Worm (Caenorhabditis elegans): ENCODE measurements around the gene F40G9.15.

DNA sequence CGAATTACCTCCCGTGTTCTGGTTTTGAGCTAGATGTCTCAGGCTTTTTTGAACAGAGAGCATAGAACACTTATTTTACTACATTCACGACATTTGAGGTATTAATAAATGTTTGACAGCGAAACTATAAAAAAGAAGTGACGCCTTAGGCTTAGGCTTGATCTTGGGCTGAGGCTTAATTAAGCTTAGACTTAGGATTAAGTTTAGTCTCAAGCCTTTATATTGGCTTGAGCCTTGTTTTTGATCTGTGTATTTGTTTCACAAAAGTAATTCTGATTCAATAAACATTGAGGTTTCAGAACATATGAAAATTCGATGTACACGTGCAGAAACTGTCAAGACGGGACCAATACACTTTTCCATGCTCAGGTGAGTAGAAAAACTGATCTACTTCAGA is 27.5 kb downstream of the F40G9.15 start, which contains the start of gene klp-20:
- TF ChIP-seq W03F9.2 (tag; optimal IDR thresholded peaks at IDR 0.05), result no peak
- no peak for TF ChIP-seq him-1 (tag; optimal IDR thresholded peaks at IDR 0.05)
- no peak for TF ChIP-seq dao-5 (tag; optimal IDR thresholded peaks at IDR 0.05)

Data from whole organism, L4/young adult.